Worm (Caenorhabditis elegans) whole organism, L1 larva: ENCODE measurements around the gene nspb-5.

Experiments used
- C16A3.4 ChIP-seq: fragments of 150-350 bp; optimal IDR thresholded peaks from 2 replicates; lab custom pipeline; 2014; ENCODE audit warnings: missing biosample characterization, missing genetic modification characterization
- F16B12.6 ChIP-seq: fragments of 150-350 bp; optimal IDR thresholded peaks from 2 replicates; lab custom pipeline; 2014; ENCODE audit warnings: missing biosample characterization, missing genetic modification characterization
- ama-1 ChIP-seq: fragments of 150-350 bp; optimal IDR thresholded peaks from 2 replicates; lab custom pipeline; 2014
- blmp-1 ChIP-seq: fragments of 150-350 bp; optimal IDR thresholded peaks from 2 replicates; lab custom pipeline; 2014; ENCODE audit warnings: missing biosample characterization, missing genetic modification characterization
- ceh-63 ChIP-seq: fragments of 200-800 bp; sonication (Bioruptor generic); optimal IDR thresholded peaks from 2 replicates; lab custom pipeline; 2018; ENCODE audit warnings: mild to moderate bottlenecking, missing genetic modification characterization, missing compliant biosample characterization
- ceh-82 ChIP-seq, 3 experiments: fragments of 150-350 bp in 1 of 3; sonication (generic microtip) in 2 of 3; optimal IDR thresholded peaks; 2 replicates each; lab custom pipeline; 2014 to 2017; ENCODE audit warnings: missing biosample characterization in 3 of 3, missing genetic modification characterization in 3 of 3
- ceh-88 ChIP-seq: fragments of 200-800 bp; sonication (Bioruptor generic); IDR thresholded peaks from 2 replicates; pipeline ENCODE4 v1.3.6; 2022; ENCODE audit warnings: missing genetic modification characterization, missing compliant biosample characterization
- ces-1 ChIP-seq: fragments of 150-350 bp; optimal IDR thresholded peaks from 2 replicates; lab custom pipeline; 2014; ENCODE audit warnings: missing biosample characterization, missing genetic modification reagents, missing genetic modification characterization
- dpl-1 ChIP-seq, 3 experiments: fragments of 150-350 bp in 2 of 3; sonication (generic microtip) in 1 of 3; optimal IDR thresholded peaks; 2 replicates each; lab custom pipeline; 2014 to 2017; ENCODE audit warnings: missing biosample characterization in 3 of 3, missing genetic modification characterization in 3 of 3, missing genetic modification reagents in 3 of 3
- dsc-1 ChIP-seq: sonication (generic microtip); optimal IDR thresholded peaks from 2 replicates; lab custom pipeline; 2016; ENCODE audit warnings: mild to moderate bottlenecking, missing genetic modification characterization, missing compliant biosample characterization
- efl-3 ChIP-seq: fragments of 200-800 bp; sonication (Bioruptor generic); optimal IDR thresholded peaks from 2 replicates; lab custom pipeline; 2018; ENCODE audit warnings: mild to moderate bottlenecking, missing genetic modification characterization, missing compliant biosample characterization
- egl-13 ChIP-seq: sonication (generic microtip); optimal IDR thresholded peaks from 2 replicates; lab custom pipeline; 2016; ENCODE audit warnings: missing genotype, missing genetic modification reagents, missing genetic modification characterization, missing compliant biosample characterization
- elt-2 ChIP-seq: sonication (generic microtip); optimal IDR thresholded peaks from 2 replicates; lab custom pipeline; 2016; ENCODE audit warnings: missing genetic modification characterization, mild to moderate bottlenecking, inconsistent platforms, missing compliant biosample characterization, missing genetic modification reagents
- elt-3 ChIP-seq, 6 experiments: fragments of 150-350 bp in 1 of 6; sonication (generic microtip); optimal IDR thresholded peaks; 2 replicates each; lab custom pipeline; 2017 to 2018; ENCODE audit warnings: missing biosample characterization in 6 of 6, missing genetic modification characterization in 6 of 6, inconsistent platforms in 1 of 6
- ets-5 ChIP-seq: fragments of 200-800 bp; sonication (Bioruptor generic); IDR thresholded peaks from 2 replicates; pipeline ENCODE4 v1.3.6; 2022; ENCODE audit warnings: missing genetic modification characterization, missing compliant biosample characterization
- fkh-4 ChIP-seq: sonication (generic microtip); optimal IDR thresholded peaks from 2 replicates; lab custom pipeline; 2016; ENCODE audit warnings: missing compliant biosample characterization, missing genetic modification characterization, borderline replicate concordance
- fkh-8 ChIP-seq: sonication (generic microtip); optimal IDR thresholded peaks from 2 replicates; lab custom pipeline; 2016; ENCODE audit warnings: mild to moderate bottlenecking, missing genetic modification characterization, missing compliant biosample characterization
- fos-1 ChIP-seq: fragments of 150-350 bp; optimal IDR thresholded peaks from 2 replicates; lab custom pipeline; 2014; ENCODE audit warnings: missing biosample characterization, missing genetic modification characterization
- grh-1 ChIP-seq: fragments of 200-800 bp; sonication (Bioruptor generic); IDR thresholded peaks from 2 replicates; pipeline ENCODE4 v1.3.6; 2022; ENCODE audit warnings: missing genetic modification reagents, missing genetic modification characterization, missing compliant biosample characterization
- isw-1 ChIP-seq: fragments of 200-800 bp; sonication (Bioruptor generic); IDR thresholded peaks from 2 replicates; pipeline ENCODE4 v1.3.6; 2022; ENCODE audit warnings: missing genetic modification characterization, missing compliant biosample characterization
- jun-1 ChIP-seq: fragments of 150-350 bp; optimal IDR thresholded peaks from 2 replicates; lab custom pipeline; 2014; ENCODE audit warnings: missing biosample characterization, missing genetic modification reagents, missing genetic modification characterization
- lin-15B ChIP-seq: fragments of 150-350 bp; sonication (generic microtip); optimal IDR thresholded peaks from 3 replicates; lab custom pipeline; 2014; ENCODE audit warnings: missing biosample characterization, missing genetic modification characterization
- lin-39 ChIP-seq: fragments of 150-350 bp; optimal IDR thresholded peaks from 2 replicates; lab custom pipeline; 2014; ENCODE audit warnings: missing biosample characterization, missing genetic modification reagents, missing genetic modification characterization
- lir-3 ChIP-seq: sonication (generic microtip); optimal IDR thresholded peaks from 2 replicates; lab custom pipeline; 2016; ENCODE audit warnings: mild to moderate bottlenecking, missing genetic modification characterization, moderate library complexity, missing compliant biosample characterization; ENCODE audit not compliant: poor library complexity
- mab-9 ChIP-seq: fragments of 200-800 bp; sonication (Bioruptor generic); IDR thresholded peaks from 2 replicates; pipeline ENCODE4 v1.3.6; 2022; ENCODE audit warnings: missing genetic modification reagents, missing genetic modification characterization, missing compliant biosample characterization
- mef-2 ChIP-seq: fragments of 150-350 bp; optimal IDR thresholded peaks from 2 replicates; lab custom pipeline; 2014; ENCODE audit warnings: missing biosample characterization, missing genetic modification characterization
- mep-1 ChIP-seq: fragments of 150-350 bp; optimal IDR thresholded peaks from 2 replicates; lab custom pipeline; 2014; ENCODE audit warnings: missing biosample characterization, missing genetic modification characterization
- nhr-11 ChIP-seq: fragments of 150-350 bp; optimal IDR thresholded peaks from 2 replicates; lab custom pipeline; 2014; ENCODE audit warnings: missing biosample characterization, missing genetic modification characterization
- nhr-19 ChIP-seq: fragments of 200-800 bp; sonication (Bioruptor generic); conservative IDR thresholded peaks from 2 replicates; pipeline ENCODE4 v1.3.6; 2022; ENCODE audit warnings: missing genetic modification characterization, missing compliant biosample characterization
- nhr-20 ChIP-seq: sonication (generic microtip); optimal IDR thresholded peaks from 2 replicates; lab custom pipeline; 2016; ENCODE audit warnings: mild to moderate bottlenecking, missing genetic modification characterization, missing compliant biosample characterization
- nhr-47 ChIP-seq: sonication (generic microtip); optimal IDR thresholded peaks from 2 replicates; lab custom pipeline; 2016; ENCODE audit warnings: mild to moderate bottlenecking, missing genetic modification characterization, moderate library complexity, missing compliant biosample characterization
- nhr-76 ChIP-seq: sonication (generic microtip); optimal IDR thresholded peaks from 2 replicates; lab custom pipeline; 2017; ENCODE audit warnings: missing biosample characterization, missing genetic modification characterization
- nhr-77 ChIP-seq: fragments of 150-350 bp; optimal IDR thresholded peaks from 2 replicates; lab custom pipeline; 2014; ENCODE audit warnings: missing biosample characterization, missing genetic modification characterization
- nhr-85 ChIP-seq: sonication (generic microtip); peaks from one replicate; lab custom pipeline; 2016; ENCODE audit warnings: missing genetic modification characterization, inconsistent platforms, missing compliant biosample characterization
- nhr-90 ChIP-seq: sonication (generic microtip); optimal IDR thresholded peaks from 2 replicates; lab custom pipeline; 2016; ENCODE audit warnings: mild to moderate bottlenecking, missing genetic modification characterization, missing compliant biosample characterization; ENCODE audit not compliant: poor library complexity
- pax-3 ChIP-seq: fragments of 200-800 bp; sonication (Bioruptor generic); optimal IDR thresholded peaks from 2 replicates; lab custom pipeline; 2018; ENCODE audit warnings: mild to moderate bottlenecking, missing genetic modification characterization, moderate library complexity, missing compliant biosample characterization
- pqm-1 ChIP-seq: sonication (generic microtip); optimal IDR thresholded peaks from 3 replicates; lab custom pipeline; 2017; ENCODE audit warnings: missing biosample characterization, missing genetic modification characterization
- rnt-1 ChIP-seq: sonication (generic microtip); optimal IDR thresholded peaks from 2 replicates; lab custom pipeline; 2016; ENCODE audit warnings: mild to moderate bottlenecking, missing genetic modification characterization, moderate library complexity, missing compliant biosample characterization
- snpc-4 ChIP-seq: fragments of 150-350 bp; optimal IDR thresholded peaks from 2 replicates; lab custom pipeline; 2014; ENCODE audit warnings: missing biosample characterization, missing genetic modification characterization
- sox-4 ChIP-seq: sonication (generic microtip); optimal IDR thresholded peaks from 2 replicates; lab custom pipeline; 2016; ENCODE audit warnings: missing genetic modification characterization, missing compliant biosample characterization
- swsn-7 ChIP-seq: sonication (generic microtip); optimal IDR thresholded peaks from 2 replicates; lab custom pipeline; 2016; ENCODE audit warnings: missing genetic modification characterization, missing compliant biosample characterization
- unc-130 ChIP-seq: fragments of 150-350 bp; optimal IDR thresholded peaks from 2 replicates; lab custom pipeline; 2017; ENCODE audit warnings: missing biosample characterization, missing genetic modification characterization, inconsistent platforms
- unc-62 ChIP-seq: fragments of 150-350 bp; optimal IDR thresholded peaks from 2 replicates; lab custom pipeline; 2014; ENCODE audit warnings: missing biosample characterization, missing genetic modification reagents, missing genetic modification characterization
- unc-86 ChIP-seq: sonication (generic microtip); optimal IDR thresholded peaks from 2 replicates; lab custom pipeline; 2016; ENCODE audit warnings: missing genetic modification characterization, missing compliant biosample characterization
- unc-98 ChIP-seq: fragments of 200-800 bp; sonication (Bioruptor generic); IDR thresholded peaks from 2 replicates; pipeline ENCODE4 v1.3.6; 2022; ENCODE audit warnings: missing genetic modification characterization, missing compliant biosample characterization
- vab-15 ChIP-seq: sonication (generic microtip); optimal IDR thresholded peaks from 2 replicates; lab custom pipeline; 2017; ENCODE audit warnings: missing genotype, mild to moderate bottlenecking, missing genetic modification characterization, missing compliant biosample characterization
- zag-1 ChIP-seq: fragments of 150-350 bp; optimal IDR thresholded peaks from 2 replicates; lab custom pipeline; 2014; ENCODE audit warnings: missing biosample characterization, missing genetic modification characterization
- ztf-4 ChIP-seq: fragments of 150-350 bp; optimal IDR thresholded peaks from 2 replicates; lab custom pipeline; 2014; ENCODE audit warnings: missing biosample characterization, missing genetic modification characterization

nspb-5 gene

DNA sequence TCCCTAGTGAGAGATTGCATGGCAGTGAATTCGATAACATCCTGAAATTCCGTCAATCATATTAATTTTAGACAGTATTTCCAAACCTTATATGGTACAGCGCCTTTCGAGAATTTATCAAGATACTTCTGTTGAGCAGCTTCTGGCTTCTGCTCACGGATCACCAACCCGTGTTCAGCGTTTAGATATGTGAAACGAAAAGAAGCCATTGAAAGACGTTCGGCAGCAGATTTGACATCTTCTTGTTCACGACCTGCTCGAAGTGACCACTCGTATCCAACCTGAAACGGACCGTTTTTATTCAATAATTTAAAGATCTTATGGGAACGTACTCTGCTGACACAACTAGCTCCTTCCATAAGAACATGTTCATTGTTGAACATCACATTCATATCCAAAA lies 17.2 kb upstream of the nspb-5 start:
- no peak for TF ChIP-seq efl-3
- TF ChIP-seq snpc-4: no peak
- no peak for TF ChIP-seq unc-62
- TF ChIP-seq egl-13 (tag; lab: Kevin White, UChicago): no peak
- TF ChIP-seq nhr-76 (tag; lab: Kevin White, UChicago): no peak
- TF ChIP-seq mab-9 (GFP tag; lab: Robert Waterston, UW): no peak
- TF ChIP-seq F16B12.6 (tag; lab: Kevin White, UChicago): no peak
- TF ChIP-seq jun-1 (tag; lab: Kevin White, UChicago): no peak
- no peak for TF ChIP-seq ets-5 (GFP tag; lab: Robert Waterston, UW)

DNA sequence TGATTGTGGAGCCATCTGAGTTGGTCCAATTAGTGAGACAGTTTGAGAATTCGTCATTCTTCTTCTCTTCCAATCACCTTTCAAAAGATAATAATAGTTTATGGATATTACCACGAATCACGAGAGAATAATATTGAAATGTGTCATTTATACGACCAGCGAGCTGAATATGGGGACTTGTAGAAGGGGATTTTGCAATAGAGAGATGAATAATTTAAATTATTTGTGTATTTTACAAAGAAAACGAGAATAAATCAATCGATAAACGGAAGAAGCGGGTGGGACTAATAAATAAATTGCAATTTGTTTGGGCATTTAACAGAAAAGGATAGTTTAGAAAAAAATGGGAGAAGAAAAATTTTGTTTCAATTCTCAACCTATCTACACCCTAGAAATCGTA lies 16.2 kb upstream of the nspb-5 start, which contains the start of gene odr-8:
TSS of gene odr-8 (minus strand) at position 101 of the 400 bp plus-strand sequence.
- TF ChIP-seq nhr-85 (tag; lab: Kevin White, UChicago) (no peak), nhr-19 (GFP tag; lab: Robert Waterston, UW) (no peak), mab-9 (GFP tag; lab: Robert Waterston, UW) (no peak), ama-1 (no peak)
- TF ChIP-seq, all 84 proteins: peak for 0

DNA sequence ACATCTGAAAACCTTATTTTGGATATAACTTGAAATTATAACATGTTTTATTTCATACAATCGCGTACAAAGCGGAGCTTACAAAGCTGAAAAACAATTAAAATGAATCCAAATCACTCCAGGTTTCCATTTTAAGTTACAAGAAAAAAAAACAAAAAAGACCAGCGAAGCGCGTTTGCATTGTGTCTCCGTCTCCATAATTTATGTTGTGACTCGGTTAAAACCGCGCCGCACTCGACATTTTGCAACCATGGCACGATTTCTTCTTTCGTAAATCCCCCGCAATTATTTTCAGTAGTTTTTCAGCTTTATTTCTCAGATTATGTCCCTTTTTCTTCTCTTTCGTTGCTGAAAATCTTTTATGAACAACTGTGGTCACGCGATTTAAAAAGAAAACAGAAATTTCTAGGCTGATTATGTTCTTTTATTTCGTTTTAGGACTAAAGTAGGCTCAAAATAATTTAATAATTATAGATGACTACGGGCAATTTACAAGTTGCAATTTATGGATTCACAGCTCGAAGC lies 13.4 kb upstream of the nspb-5 start, which contains the start of the genes F38A5.2 and dnj-11:
TSS of gene F38A5.2 (minus strand) at position 4 of the 525 bp plus-strand sequence.
TSS of gene dnj-11 (plus strand) at position 475 of the 525 bp plus-strand sequence.
- TF ChIP-seq nhr-85 (tag; lab: Kevin White, UChicago) (peak; percentile 92), ztf-4 (tag; lab: Kevin White, UChicago) (peak; percentile 29), nhr-47 (tag; lab: Kevin White, UChicago) (peak; percentile 88), zag-1 (no peak), ces-1 (no peak), unc-86 (tag; lab: Kevin White, UChicago) (peak; percentile 80), ceh-88 (GFP tag; lab: Robert Waterston, UW) (peak; percentile 52; the same call in 1 of the 2 replicates), lin-39 (peak; percentile 59), swsn-7 (tag; lab: Kevin White, UChicago) (peak; percentile 85), sox-4 (tag; lab: Kevin White, UChicago) (peak; percentile 42), nhr-77 (tag; lab: Kevin White, UChicago) (peak; percentile 77), dsc-1 (tag; lab: Kevin White, UChicago) (peak; percentile 75), ceh-82 (tag; optimal IDR thresholded peaks at IDR 0.05; lab: Kevin White, UChicago) (peak; percentile 70 to 93 (median 80)), nhr-11 (no peak), egl-13 (tag; lab: Kevin White, UChicago) (peak; percentile 56), C16A3.4 (tag; lab: Kevin White, UChicago) (peak; percentile 86), blmp-1 (tag; lab: Kevin White, UChicago) (peak; percentile 72), rnt-1 (tag; lab: Kevin White, UChicago) (peak; percentile 90), fkh-8 (peak; percentile 81), snpc-4 (peak; percentile 67), unc-62 (no peak), lir-3 (peak; percentile 66), jun-1 (tag; lab: Kevin White, UChicago) (peak; percentile 69), mef-2 (tag; lab: Kevin White, UChicago) (no peak), unc-98 (GFP tag; lab: Robert Waterston, UW) (no peak), isw-1 (GFP tag; lab: Robert Waterston, UW) (peak; percentile 88), grh-1 (GFP tag; lab: Robert Waterston, UW) (peak; percentile 74), nhr-90 (tag; lab: Kevin White, UChicago) (peak; percentile 84), fkh-4 (tag; lab: Kevin White, UChicago) (no peak), fos-1 (tag; lab: Kevin White, UChicago) (peak; percentile 62), elt-2 (tag; lab: Kevin White, UChicago) (peak; percentile 37), lin-15B (tag; lab: Kevin White, UChicago) (peak; percentile 91), nhr-20 (peak; percentile 87), unc-130 (tag; lab: Kevin White, UChicago) (peak; percentile 90), elt-3 (tag; optimal IDR thresholded peaks at IDR 0.05; lab: Kevin White, UChicago) (peak in 2 of 6 experiments; percentile 64 to 89), pax-3 (tag; lab: Kevin White, UChicago) (peak; percentile 48), nhr-19 (GFP tag; lab: Robert Waterston, UW) (peak; percentile 82), ceh-63 (GFP tag; lab: Kevin White, UChicago) (no peak), pqm-1 (no peak), mep-1 (tag; lab: Kevin White, UChicago) (peak; percentile 88), dpl-1 (GFP tag; optimal IDR thresholded peaks at IDR 0.05; lab: Kevin White, UChicago) (peak; percentile 79 to 86 (median 83)), vab-15 (peak; percentile 55), F16B12.6 (tag; lab: Kevin White, UChicago) (peak; percentile 60)
